Worm (Caenorhabditis elegans): ENCODE measurements around the gene oac-14.

DNA sequence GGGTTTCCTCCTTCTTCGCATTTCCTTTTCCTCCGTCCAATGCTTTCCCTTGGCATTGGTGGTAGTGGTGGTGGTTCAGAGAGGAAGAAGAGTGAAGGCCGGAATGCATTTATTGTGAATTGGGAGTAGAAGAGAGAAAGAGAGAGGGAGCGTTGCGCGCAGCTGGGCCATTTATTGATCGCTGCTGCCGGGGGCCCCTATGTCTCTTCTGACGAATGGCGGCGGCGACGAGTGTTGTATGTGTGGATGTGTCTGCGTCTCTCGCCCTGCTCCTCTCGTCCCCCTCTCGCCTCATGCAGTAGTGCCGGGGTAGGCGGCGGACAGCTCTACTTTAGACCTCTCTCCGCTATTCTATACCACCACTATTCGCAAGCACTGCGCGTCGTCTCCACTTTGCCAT lies 4.8 kb upstream of the oac-14 start, which contains the start of gene unc-115:
- TF ChIP-seq W03F9.2 (tag; optimal IDR thresholded peaks at IDR 0.05) (peak; percentile 55), him-1 (tag; optimal IDR thresholded peaks at IDR 0.05) (peak; percentile 88)
